Worm (Caenorhabditis elegans): ENCODE data around the gene pfd-5.

The pfd-5 gene

DNA sequence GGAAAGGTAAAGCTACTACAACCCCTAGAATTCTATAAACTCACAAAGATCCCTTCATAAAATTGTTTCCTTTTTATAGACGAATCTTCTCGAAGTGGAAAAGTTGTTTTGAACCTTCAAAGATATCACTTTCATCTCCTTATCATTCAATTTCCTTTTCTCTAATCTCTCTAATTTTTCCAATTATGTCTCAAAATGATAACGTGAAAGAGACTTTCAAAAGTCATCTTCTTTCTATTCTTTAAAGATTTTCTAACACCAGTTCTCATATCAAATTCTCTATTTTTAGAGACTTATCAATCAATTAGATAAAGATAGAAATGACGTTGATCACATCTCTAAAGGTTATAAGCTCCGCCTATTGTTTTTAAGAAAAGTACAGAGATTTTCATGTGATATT lies 783 bp upstream of the pfd-5 start:
- TF ChIP-seq snpc-4 (tag; optimal IDR thresholded peaks at IDR 0.05) (no peak), elt-3 (tag; optimal IDR thresholded peaks at IDR 0.05) (no peak), flh-1 (GFP tag; optimal IDR thresholded peaks at IDR 0.05) (no peak), bed-3 (GFP tag; optimal IDR thresholded peaks at IDR 0.05) (no peak), blmp-1 (tag; optimal IDR thresholded peaks at IDR 0.05) (peak; percentile 17), ceh-43 (GFP tag; optimal IDR thresholded peaks at IDR 0.05) (no peak)

- no peak for TF ChIP-seq ces-1 (GFP tag; optimal IDR thresholded peaks at IDR 0.05)
- no peak for TF ChIP-seq blmp-1 (tag; optimal IDR thresholded peaks at IDR 0.05)
- no peak for TF ChIP-seq nhr-76 (tag; optimal IDR thresholded peaks at IDR 0.05)
- no peak for TF ChIP-seq mep-1 (tag; optimal IDR thresholded peaks at IDR 0.05)
Observed at ce11 chrIII:7197973-7198372, 711 bp downstream of the pfd-5 start, which contains the start of gene exos-9. Gene exos-9 (minus strand): TSS chrIII:7198073.

DNA sequence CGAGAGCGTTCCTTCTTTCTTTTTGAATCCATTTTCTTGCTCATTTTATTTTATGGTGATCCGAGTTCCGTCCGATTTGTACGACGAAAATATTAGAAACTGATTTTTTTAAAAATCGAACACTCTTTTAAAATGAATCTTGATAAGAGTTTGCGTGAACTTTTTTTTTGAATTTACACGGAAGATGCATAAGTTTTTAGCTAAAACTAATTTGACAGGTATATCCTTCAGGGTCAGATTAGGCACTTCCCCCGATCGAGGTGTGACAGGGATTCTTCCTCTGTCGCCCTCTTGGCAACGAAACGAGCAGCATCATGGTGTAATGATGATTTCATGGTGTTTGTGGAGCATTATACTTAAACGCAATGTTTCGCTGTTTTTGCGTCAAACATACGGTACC lies 3.4 kb downstream of the pfd-5 start, which contains the start of gene F37C12.18:
F37C12.18 (minus strand) TSS at position 101 of the 400 bp plus-strand sequence.
- TF ChIP-seq ceh-43 (GFP tag; optimal IDR thresholded peaks at IDR 0.05) = no peak
- TF ChIP-seq blmp-1 (tag; optimal IDR thresholded peaks at IDR 0.05) = no peak
- no peak for TF ChIP-seq bed-3 (GFP tag; optimal IDR thresholded peaks at IDR 0.05)
- no peak for TF ChIP-seq ceh-39 (tag; optimal IDR thresholded peaks at IDR 0.05)
- no peak for TF ChIP-seq cnd-1 (tag; optimal IDR thresholded peaks at IDR 0.05)
- TF ChIP-seq lin-13 (tag; optimal IDR thresholded peaks at IDR 0.05) = no peak
- TF ChIP-seq mab-5 (tag; optimal IDR thresholded peaks at IDR 0.05) = no peak
- no peak for TF ChIP-seq nhr-28 (tag; optimal IDR thresholded peaks at IDR 0.05)
- TF ChIP-seq elt-3 (tag; optimal IDR thresholded peaks at IDR 0.05) = no peak
- no peak for TF ChIP-seq sem-2 (GFP tag; optimal IDR thresholded peaks at IDR 0.05)
- no peak for TF ChIP-seq pha-4 (tag; optimal IDR thresholded peaks at IDR 0.05)
- TF ChIP-seq ztf-11 (tag; optimal IDR thresholded peaks at IDR 0.05) = no peak
- no peak for TF ChIP-seq nhr-2 (tag; optimal IDR thresholded peaks at IDR 0.05)
- TF ChIP-seq elt-1 (tag; optimal IDR thresholded peaks at IDR 0.05; ENCODE audit: borderline replicate concordance, insufficient read depth) = no peak

DNA sequence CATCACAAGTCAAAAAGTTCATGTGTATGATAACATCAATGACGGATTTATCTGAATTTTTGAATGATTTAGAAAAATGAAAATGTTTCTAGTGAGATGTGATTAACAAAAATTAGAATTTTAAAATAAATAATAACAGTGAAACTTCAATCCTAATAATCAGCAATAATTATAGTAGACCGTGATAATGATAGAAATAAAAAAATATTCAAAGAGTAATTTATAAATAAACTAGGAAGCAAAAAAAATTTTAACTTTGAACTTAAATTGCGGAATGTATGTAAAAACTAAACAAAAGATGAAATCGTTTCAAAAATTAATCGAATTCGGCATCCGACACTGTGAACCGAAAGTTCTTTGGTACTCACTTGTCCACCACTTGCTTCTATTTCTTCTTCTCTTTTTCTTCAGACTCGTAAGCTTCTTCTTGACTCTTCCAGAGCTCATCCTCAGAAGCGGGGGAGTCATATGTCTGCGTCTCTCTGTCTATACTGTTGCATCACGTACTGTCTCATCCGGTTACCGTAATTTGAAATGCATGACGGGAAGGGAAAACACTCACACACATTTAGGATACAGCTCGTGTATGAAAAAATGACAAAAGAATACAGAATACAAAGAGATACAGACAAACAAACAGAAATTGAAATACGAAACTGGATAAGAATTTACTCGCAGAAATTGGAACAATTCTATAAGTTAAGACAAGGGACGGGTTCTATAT lies 5.6 kb downstream of the pfd-5 start, which contains the start of gene mec-14:
mec-14 (minus strand) TSS at position 51 of the 724 bp plus-strand sequence.
- TF ChIP-seq ces-1 (GFP tag; optimal IDR thresholded peaks at IDR 0.05) = no peak
- TF ChIP-seq lin-13 (tag; optimal IDR thresholded peaks at IDR 0.05) = no peak
- no peak for TF ChIP-seq nhr-76 (tag; optimal IDR thresholded peaks at IDR 0.05)
- TF ChIP-seq unc-62 (GFP tag; optimal IDR thresholded peaks at IDR 0.05) = no peak
- no peak for TF ChIP-seq mab-5 (tag; optimal IDR thresholded peaks at IDR 0.05)
- TF ChIP-seq sem-2 (GFP tag; optimal IDR thresholded peaks at IDR 0.05) = no peak
- no peak for TF ChIP-seq cnd-1 (tag; optimal IDR thresholded peaks at IDR 0.05)
- no peak for TF ChIP-seq unc-120 (tag; optimal IDR thresholded peaks at IDR 0.05; ENCODE audit: poor library complexity, severe bottlenecking)
- TF ChIP-seq blmp-1 (tag; optimal IDR thresholded peaks at IDR 0.05) = no peak
- TF ChIP-seq nhr-28 (tag; optimal IDR thresholded peaks at IDR 0.05) = no peak
- no peak for TF ChIP-seq unc-39 (tag; optimal IDR thresholded peaks at IDR 0.05)

- TF ChIP-seq unc-120 (tag; optimal IDR thresholded peaks at IDR 0.05; ENCODE audit: poor library complexity, severe bottlenecking) (peak; percentile 6), blmp-1 (tag; optimal IDR thresholded peaks at IDR 0.05) (no peak), unc-62 (GFP tag; optimal IDR thresholded peaks at IDR 0.05) (peak; percentile 3), sem-2 (GFP tag; optimal IDR thresholded peaks at IDR 0.05) (no peak), tbx-8 (GFP tag; optimal IDR thresholded peaks at IDR 0.05) (no peak), lin-13 (tag; optimal IDR thresholded peaks at IDR 0.05) (peak; percentile 16), mep-1 (tag; optimal IDR thresholded peaks at IDR 0.05) (peak; percentile 87), ceh-43 (GFP tag; optimal IDR thresholded peaks at IDR 0.05) (no peak), mab-5 (tag; optimal IDR thresholded peaks at IDR 0.05) (no peak), lsy-2 (tag; optimal IDR thresholded peaks at IDR 0.05) (peak; percentile 82), nhr-237 (tag; optimal IDR thresholded peaks at IDR 0.05) (peak; percentile 85), ceh-39 (tag; optimal IDR thresholded peaks at IDR 0.05) (peak; percentile 73), flh-1 (GFP tag; optimal IDR thresholded peaks at IDR 0.05) (no peak), sptf-1 (tag; optimal IDR thresholded peaks at IDR 0.05) (peak; percentile 26), bed-3 (GFP tag; optimal IDR thresholded peaks at IDR 0.05) (no peak), pha-4 (tag; optimal IDR thresholded peaks at IDR 0.05) (peak; percentile 54), ces-1 (GFP tag; optimal IDR thresholded peaks at IDR 0.05) (peak; percentile 92), nhr-28 (tag; optimal IDR thresholded peaks at IDR 0.05) (no peak)
Observed at ce11 chrIII:7189581-7190128, 9.0 kb downstream of the pfd-5 start, which contains the start of gene rps-21. Gene rps-21 (minus strand): TSS chrIII:7189631.

Data from whole organism, mixed stage, embryonic.